Worm (Caenorhabditis elegans) whole organism, late embryonic: Measurements from ENCODE around the gene D1054.1.
A peak's percentile ranks its signal among the peaks of the same experiment; 100 is the strongest.

Experiments
- C08G9.2 ChIP-seq: sonication (generic microtip); optimal IDR thresholded peaks from 2 replicates; lab custom pipeline; 2016; ENCODE audit warnings: mild to moderate bottlenecking, missing genetic modification characterization, moderate library complexity, missing compliant biosample characterization
- C38D4.7 ChIP-seq: fragments of 200-800 bp; sonication (Bioruptor generic); optimal IDR thresholded peaks from 2 replicates; lab custom pipeline; 2018; ENCODE audit warnings: mild to moderate bottlenecking, missing genetic modification characterization, moderate library complexity, missing compliant biosample characterization
- F13H6.1 ChIP-seq: sonication (generic microtip); optimal IDR thresholded peaks from 2 replicates; lab custom pipeline; 2016; ENCODE audit warnings: missing genetic modification characterization, missing compliant biosample characterization
- Y22D7AL.16 ChIP-seq: sonication (generic microtip); optimal IDR thresholded peaks from 2 replicates; lab custom pipeline; 2016; ENCODE audit warnings: missing genetic modification characterization, missing compliant biosample characterization
- ama-1 ChIP-seq: fragments of 150-350 bp; optimal IDR thresholded peaks from 2 replicates; lab custom pipeline; 2014
- ceh-19 ChIP-seq: fragments of 200-800 bp; sonication (Bioruptor generic); optimal IDR thresholded peaks from 2 replicates; lab custom pipeline; 2018; ENCODE audit warnings: mild to moderate bottlenecking, missing genetic modification characterization, missing compliant biosample characterization
- ceh-2 ChIP-seq: sonication (generic microtip); optimal IDR thresholded peaks from 2 replicates; lab custom pipeline; 2016; ENCODE audit warnings: missing genotype, missing genetic modification characterization, missing compliant biosample characterization
- ceh-22 ChIP-seq: sonication (generic microtip); optimal IDR thresholded peaks from 2 replicates; lab custom pipeline; 2017; ENCODE audit warnings: missing biosample characterization, missing genetic modification characterization
- ceh-31 ChIP-seq: sonication (generic microtip); optimal IDR thresholded peaks from 2 replicates; lab custom pipeline; 2016; ENCODE audit warnings: missing genetic modification characterization, missing compliant biosample characterization
- ceh-34 ChIP-seq: sonication (generic microtip); optimal IDR thresholded peaks from 2 replicates; lab custom pipeline; 2016; ENCODE audit warnings: mild to moderate bottlenecking, missing genetic modification characterization, missing compliant biosample characterization
- ceh-45 ChIP-seq: fragments of 200-800 bp; sonication (Bioruptor generic); IDR thresholded peaks from 2 replicates; pipeline ENCODE4 v1.3.6; 2022; ENCODE audit warnings: missing genetic modification reagents, missing genetic modification characterization, missing compliant biosample characterization
- ceh-48 ChIP-seq: sonication (generic microtip); optimal IDR thresholded peaks from 2 replicates; lab custom pipeline; 2016; ENCODE audit warnings: missing genetic modification characterization, inconsistent platforms, missing compliant biosample characterization
- ceh-6 ChIP-seq: fragments of 200-800 bp; sonication (Bioruptor generic); optimal IDR thresholded peaks from 2 replicates; lab custom pipeline; 2018; ENCODE audit warnings: mild to moderate bottlenecking, missing genetic modification characterization, missing compliant biosample characterization
- ceh-9 ChIP-seq: sonication (generic microtip); optimal IDR thresholded peaks from 2 replicates; lab custom pipeline; 2016; ENCODE audit warnings: mild to moderate bottlenecking, missing genetic modification characterization, inconsistent platforms, missing compliant biosample characterization
- che-1 ChIP-seq: sonication (generic microtip); optimal IDR thresholded peaks from 2 replicates; lab custom pipeline; 2016; ENCODE audit warnings: mild to moderate bottlenecking, missing genetic modification characterization, missing compliant biosample characterization
- dve-1 ChIP-seq: sonication (generic microtip); optimal IDR thresholded peaks from 2 replicates; lab custom pipeline; 2017; ENCODE audit warnings: antibody characterized with exemption, mild to moderate bottlenecking, missing genetic modification characterization, missing compliant biosample characterization
- elt-2 ChIP-seq: sonication (generic microtip); optimal IDR thresholded peaks from 2 replicates; lab custom pipeline; 2016; ENCODE audit warnings: missing genetic modification reagents, missing genetic modification characterization, missing compliant biosample characterization
- elt-4 ChIP-seq: sonication (generic microtip); optimal IDR thresholded peaks from 2 replicates; lab custom pipeline; 2016; ENCODE audit warnings: missing genetic modification characterization, missing compliant biosample characterization
- ets-4 ChIP-seq: sonication (generic microtip); optimal IDR thresholded peaks from 2 replicates; lab custom pipeline; 2016; ENCODE audit warnings: missing genetic modification characterization, missing compliant biosample characterization
- hlh-13 ChIP-seq: fragments of 200-800 bp; sonication (Bioruptor generic); optimal IDR thresholded peaks from 2 replicates; lab custom pipeline; 2018; ENCODE audit warnings: mild to moderate bottlenecking, missing genetic modification characterization, missing compliant biosample characterization
- hlh-30 ChIP-seq: sonication (generic microtip); optimal IDR thresholded peaks from 2 replicates; lab custom pipeline; 2017; ENCODE audit warnings: antibody characterized with exemption, missing genetic modification characterization, missing compliant biosample characterization; ENCODE audit not compliant: insufficient read depth
- lim-6 ChIP-seq: sonication (generic microtip); optimal IDR thresholded peaks from 2 replicates; lab custom pipeline; 2016; ENCODE audit warnings: missing genetic modification characterization, missing compliant biosample characterization
- madf-2 ChIP-seq: sonication (generic microtip); optimal IDR thresholded peaks from 2 replicates; lab custom pipeline; 2017; ENCODE audit warnings: missing genetic modification characterization, missing compliant biosample characterization
- odd-2 ChIP-seq: sonication (generic microtip); optimal IDR thresholded peaks from 2 replicates; lab custom pipeline; 2017; ENCODE audit warnings: antibody characterized with exemption, mild to moderate bottlenecking, missing genetic modification characterization, missing compliant biosample characterization
- pha-4 ChIP-seq: fragments of 150-350 bp; optimal IDR thresholded peaks from 2 replicates; lab custom pipeline; 2018; ENCODE audit warnings: missing biosample characterization, missing genetic modification reagents, missing genetic modification characterization
- rnt-1 ChIP-seq: sonication (generic microtip); optimal IDR thresholded peaks from 2 replicates; lab custom pipeline; 2016; ENCODE audit warnings: missing genetic modification characterization, missing compliant biosample characterization
- sox-2 ChIP-seq: fragments of 200-800 bp; sonication (Bioruptor generic); IDR thresholded peaks from 2 replicates; pipeline ENCODE4 v1.3.6; 2022; ENCODE audit warnings: missing genetic modification reagents, missing genetic modification characterization, missing compliant biosample characterization
- sox-4 ChIP-seq: sonication (generic microtip); optimal IDR thresholded peaks from 2 replicates; lab custom pipeline; 2017; ENCODE audit warnings: mild to moderate bottlenecking, missing genetic modification characterization, inconsistent platforms, missing compliant biosample characterization
- ttx-3 ChIP-seq: sonication (generic microtip); optimal IDR thresholded peaks from 2 replicates; lab custom pipeline; 2016; ENCODE audit warnings: missing genetic modification reagents, missing genetic modification characterization, missing compliant biosample characterization
- unc-3 ChIP-seq, 2 experiments: fragments of 200-800 bp in 1 of 2; sonication (Bioruptor generic) in 1 of 2; sonication (generic microtip) in 1 of 2; conservative IDR thresholded peaks in 1 of 2; optimal IDR thresholded peaks in 1 of 2; 2 replicates each; pipeline versions ENCODE4 v1.3.6 to Lab custom; 2016 to 2022; ENCODE audit warnings: missing compliant biosample characterization in 2 of 2, missing genetic modification characterization in 2 of 2, missing genetic modification reagents in 1 of 2
- unc-42 ChIP-seq: sonication (generic microtip); optimal IDR thresholded peaks from 2 replicates; lab custom pipeline; 2016; ENCODE audit warnings: missing genotype, missing genetic modification characterization, missing compliant biosample characterization
- unc-55 ChIP-seq: sonication (generic microtip); optimal IDR thresholded peaks from 2 replicates; lab custom pipeline; 2017; ENCODE audit warnings: missing biosample characterization, missing genetic modification reagents, missing genetic modification characterization

Gene D1054.1

DNA sequence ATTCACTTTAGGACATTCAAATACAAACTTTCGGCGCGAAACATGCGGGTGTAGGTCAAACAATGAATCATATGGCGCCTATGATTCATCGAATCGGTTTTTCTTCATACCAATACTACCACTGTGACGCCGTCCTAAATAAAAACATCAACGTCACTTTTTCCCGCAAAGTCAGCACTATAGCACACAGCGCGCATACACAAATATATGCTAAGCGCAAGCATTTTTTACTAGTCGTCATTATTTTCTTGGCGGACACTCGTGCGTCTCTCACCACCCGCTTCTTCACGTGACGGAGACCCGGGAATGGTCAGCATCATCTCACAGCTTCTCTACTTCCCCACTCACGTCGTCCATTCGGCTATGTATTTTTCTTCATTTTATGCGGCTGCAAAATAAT, 46.8 kb downstream of the D1054.1 start:
- no peak for TF ChIP-seq ceh-6
- no peak for TF ChIP-seq ets-4
- TF ChIP-seq hlh-30 (tag; lab: Kevin White, UChicago) = peak; percentile 59

DNA sequence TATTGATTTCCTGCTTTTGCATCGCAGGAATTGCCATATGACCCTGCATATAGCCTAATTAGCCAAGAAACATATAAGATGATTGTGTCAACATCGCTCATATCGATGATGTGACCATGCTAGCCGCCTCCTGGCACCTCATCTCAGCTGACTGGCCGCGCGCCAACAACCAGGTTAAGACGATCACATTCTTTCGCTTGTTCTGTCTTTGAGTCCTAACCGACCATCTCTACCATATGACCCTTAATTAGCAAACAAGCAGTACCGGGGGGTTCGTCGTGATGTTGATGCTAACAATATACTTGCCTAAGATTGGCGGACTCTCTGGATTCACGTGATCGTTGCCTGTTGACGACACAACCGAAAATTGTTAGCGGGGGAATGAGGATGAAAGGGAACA, 47.4 kb downstream of the D1054.1 start:
- TF ChIP-seq hlh-30 (tag; lab: Kevin White, UChicago) (peak; percentile 42), madf-2 (tag; lab: Kevin White, UChicago) (no peak)

DNA sequence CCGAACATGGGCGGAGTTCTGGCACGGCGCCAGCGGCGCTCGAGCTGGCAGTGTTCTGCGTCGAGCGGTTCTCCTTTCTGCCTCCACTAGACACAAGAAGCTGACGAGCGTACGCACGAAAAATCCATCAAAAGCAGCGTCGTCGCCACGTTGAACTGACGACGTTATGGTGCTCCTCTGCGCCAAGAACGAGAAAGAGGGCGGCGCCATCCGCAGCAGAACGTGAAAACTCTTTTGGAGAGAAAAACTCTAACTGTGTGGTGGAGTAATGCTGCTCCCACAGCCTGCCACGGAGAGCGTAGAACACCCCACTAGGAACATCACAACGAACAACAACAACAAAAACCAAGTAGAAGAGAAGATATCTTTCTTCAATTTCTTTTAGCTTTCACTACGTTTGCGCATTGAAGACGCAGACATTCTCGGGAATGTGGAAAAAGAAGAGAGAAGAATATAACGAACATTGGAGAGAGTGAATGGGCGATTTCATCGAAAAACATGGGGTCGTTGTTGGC, 48.0 kb downstream of the D1054.1 start:
- no peak for TF ChIP-seq elt-2 (tag; lab: Kevin White, UChicago)
- TF ChIP-seq hlh-13 (GFP tag; lab: Kevin White, UChicago) = no peak
- TF ChIP-seq pha-4 (tag; lab: Kevin White, UChicago) = no peak
- TF ChIP-seq ttx-3 = no peak
- TF ChIP-seq Y22D7AL.16 (tag; lab: Kevin White, UChicago) = no peak
- no peak for TF ChIP-seq C08G9.2 (tag; lab: Kevin White, UChicago)
- TF ChIP-seq ceh-9 = no peak
- no peak for TF ChIP-seq unc-3 (GFP tag; conservative IDR thresholded peaks at IDR 0.05; lab: Robert Waterston, UW)
- no peak for TF ChIP-seq unc-3 (tag; optimal IDR thresholded peaks at IDR 0.05; lab: Kevin White, UChicago)
- no peak for TF ChIP-seq ama-1 (lab: Kevin White, UChicago)

DNA sequence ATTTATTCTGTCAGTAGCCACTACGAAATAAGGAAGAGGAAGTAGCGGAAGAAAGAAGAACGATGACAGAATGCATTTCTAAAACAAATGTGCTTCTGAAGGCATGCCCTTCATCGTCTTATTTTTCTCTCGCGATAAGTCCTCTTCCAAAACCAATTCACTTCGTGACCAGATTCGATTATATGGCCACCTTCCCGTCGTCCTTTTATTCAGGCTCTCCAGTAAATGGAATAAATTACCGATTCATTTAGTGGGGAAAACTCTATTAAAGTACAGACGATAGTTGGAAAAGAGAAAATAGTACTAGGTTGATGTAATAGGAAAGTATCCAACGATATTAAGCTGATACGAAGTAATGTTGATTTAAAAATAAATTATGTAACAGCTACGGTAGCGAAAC, 48.7 kb downstream of the D1054.1 start:
- TF ChIP-seq odd-2 (tag; lab: Kevin White, UChicago) (no peak), dve-1 (tag; lab: Kevin White, UChicago) (no peak), ceh-2 (tag; lab: Kevin White, UChicago) (no peak), unc-42 (peak; percentile 99), ceh-31 (peak; percentile 2), che-1 (no peak)
- TF ChIP-seq, all 69 proteins: peak for 2

DNA sequence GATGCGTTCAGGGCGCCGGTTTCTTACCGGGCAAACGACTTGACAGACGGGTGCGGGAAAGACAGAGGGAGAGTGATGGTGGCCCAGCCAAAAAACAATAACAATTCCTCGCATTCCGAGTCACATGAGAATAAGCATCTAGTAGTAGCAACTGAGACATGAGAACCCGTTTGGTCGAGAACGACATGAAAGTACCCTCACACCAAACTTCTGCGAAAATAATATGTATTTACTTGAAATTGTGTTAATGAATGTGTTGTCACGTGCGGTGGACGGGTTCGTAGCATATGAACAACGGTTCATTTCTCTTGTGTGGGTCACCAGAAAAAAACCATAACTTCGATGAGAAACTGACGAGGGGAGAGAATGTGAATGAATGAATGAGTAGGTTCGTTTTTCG, 49.1 kb downstream of the D1054.1 start:
- TF ChIP-seq madf-2 (tag; lab: Kevin White, UChicago) (no peak), ceh-2 (tag; lab: Kevin White, UChicago) (no peak), ceh-19 (GFP tag; lab: Kevin White, UChicago) (no peak), C38D4.7 (GFP tag; lab: Kevin White, UChicago) (no peak), ceh-22 (tag; lab: Kevin White, UChicago) (no peak), unc-55 (GFP tag; lab: Kevin White, UChicago) (no peak)

DNA sequence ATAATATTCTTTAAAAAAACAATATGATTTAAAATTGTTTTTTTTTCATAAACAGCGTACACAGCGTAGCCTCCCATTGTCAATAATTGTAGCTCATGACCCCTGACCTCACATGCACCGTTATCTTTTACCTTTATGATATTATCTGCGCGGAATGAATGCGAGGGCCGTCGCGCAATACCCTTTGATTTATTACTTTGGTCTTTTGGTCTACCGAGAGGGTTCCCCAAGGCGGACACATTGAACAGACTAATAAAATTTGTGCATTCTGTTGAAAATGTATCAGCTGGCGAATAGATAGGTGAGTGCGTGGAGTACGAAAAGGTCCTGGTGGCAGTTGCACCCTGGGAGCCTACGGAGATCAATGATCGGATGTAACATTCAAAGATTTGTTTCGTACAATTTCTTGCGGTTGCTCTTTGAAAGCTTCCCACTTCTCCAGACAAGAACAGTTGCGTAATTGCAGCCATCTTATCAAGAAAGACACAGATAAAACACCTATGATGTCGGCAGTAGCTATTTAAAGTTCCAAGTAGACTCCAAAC, 49.6 kb downstream of the D1054.1 start:
- TF ChIP-seq elt-2 (tag; lab: Kevin White, UChicago) = peak; percentile 54
- TF ChIP-seq lim-6 (tag; lab: Kevin White, UChicago) = no peak
- no peak for TF ChIP-seq ceh-45 (GFP tag; lab: Robert Waterston, UW)
- no peak for TF ChIP-seq C38D4.7 (GFP tag; lab: Kevin White, UChicago)
- TF ChIP-seq rnt-1 = peak; percentile 54
- no peak for TF ChIP-seq F13H6.1
- no peak for TF ChIP-seq sox-2
- peak; percentile 78 for TF ChIP-seq unc-55 (GFP tag; lab: Kevin White, UChicago)
- TF ChIP-seq ets-4 = no peak
- no peak for TF ChIP-seq ceh-34 (tag; lab: Kevin White, UChicago)
- TF ChIP-seq ceh-9 = no peak
- TF ChIP-seq ceh-48 (tag; lab: Kevin White, UChicago) = no peak
- TF ChIP-seq dve-1 (tag; lab: Kevin White, UChicago) = no peak
- TF ChIP-seq sox-4 = no peak
- TF ChIP-seq elt-4 (tag; lab: Kevin White, UChicago) = no peak
- TF ChIP-seq, all 69 proteins: peak for 3
